Worm (Caenorhabditis elegans): ENCODE measurements around the gene C33D9.3.
"Not testable (repeated sequence)": the region's sequence is repeated elsewhere in the genome, so short reads cannot be mapped to it uniquely, and the experiment has no call there.

The C33D9.3 gene

DNA sequence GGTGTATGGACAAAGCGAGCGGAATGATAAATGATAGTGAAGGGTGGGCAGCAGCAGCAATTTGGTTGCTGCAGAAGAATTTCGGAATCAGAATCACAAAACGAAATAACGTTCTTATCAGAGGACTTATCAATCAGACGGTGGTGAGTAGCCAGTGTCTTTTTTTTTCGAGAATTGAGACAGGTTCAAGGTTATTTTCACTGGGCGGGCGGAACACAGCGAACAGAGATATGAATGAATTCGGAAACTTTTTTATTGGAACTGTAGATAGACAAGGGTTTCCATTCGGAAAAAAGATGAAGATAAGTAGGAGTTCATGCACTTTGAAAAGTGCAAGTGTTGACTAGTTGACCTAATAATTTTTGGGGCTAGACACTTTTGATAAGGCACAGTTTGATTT is 515 bp upstream of the C33D9.3 start:
- TF ChIP-seq blmp-1 (tag; optimal IDR thresholded peaks at IDR 0.05) (peak; percentile 71), lin-14 (GFP tag; optimal IDR thresholded peaks at IDR 0.05) (peak; percentile 56), elt-3 (tag; optimal IDR thresholded peaks at IDR 0.05) (peak in 4 of 6 experiments; percentile 36 to 87 (median 82)), ces-1 (GFP tag; optimal IDR thresholded peaks at IDR 0.05) (no peak), efl-1 (optimal IDR thresholded peaks at IDR 0.05) (no peak), efl-1 (GFP tag; optimal IDR thresholded peaks at IDR 0.05 in 1 of 2) (peak in 1 of 2 experiments; percentile 17), mef-2 (tag; optimal IDR thresholded peaks at IDR 0.05) (no peak)

DNA sequence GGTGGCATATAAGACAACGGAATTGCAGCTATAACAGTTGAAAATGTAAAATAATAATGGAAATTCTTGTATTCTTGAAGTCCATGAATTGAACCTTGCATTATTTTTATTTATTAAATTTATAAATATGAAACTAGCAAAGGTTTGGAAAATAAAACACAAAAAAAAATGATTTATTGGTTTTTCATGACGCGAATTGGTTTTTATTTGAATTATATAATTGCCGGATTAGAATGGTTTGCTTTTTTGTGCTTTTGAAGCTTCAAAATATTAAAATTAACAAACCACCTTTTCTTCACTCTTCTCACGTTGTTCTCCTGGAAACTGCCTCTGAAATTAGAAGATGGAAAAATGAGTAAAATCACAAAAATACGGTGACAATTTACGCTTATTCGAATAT is 2.6 kb downstream of the C33D9.3 start, which contains the start of gene sru-35:
sru-35 (minus strand) TSS at position 101 of the 400 bp plus-strand sequence.
- no peak for TF ChIP-seq blmp-1 (tag; optimal IDR thresholded peaks at IDR 0.05)
- TF ChIP-seq fkh-8 (tag; optimal IDR thresholded peaks at IDR 0.05) = no peak
- TF ChIP-seq unc-86 (tag; optimal IDR thresholded peaks at IDR 0.05) = no peak
- TF ChIP-seq pax-3 (tag; optimal IDR thresholded peaks at IDR 0.05) = no peak
- TF ChIP-seq mab-9 (GFP tag; IDR thresholded peaks at IDR 0.05) = no peak
- TF ChIP-seq egl-13 (tag; optimal IDR thresholded peaks at IDR 0.05) = no peak
- TF ChIP-seq sup-37 (GFP tag; optimal IDR thresholded peaks at IDR 0.05) = no peak
- TF ChIP-seq lin-15B (tag; optimal IDR thresholded peaks at IDR 0.05) = no peak
- TF ChIP-seq snu-23 (GFP tag; optimal IDR thresholded peaks at IDR 0.05) = no peak
- no peak for TF ChIP-seq ets-5 (GFP tag; IDR thresholded peaks at IDR 0.05)
- no peak for TF ChIP-seq lin-14 (GFP tag; optimal IDR thresholded peaks at IDR 0.05)
- TF ChIP-seq snpc-4 (tag; optimal IDR thresholded peaks at IDR 0.05) = no peak
- TF ChIP-seq tbx-2 (tag; optimal IDR thresholded peaks at IDR 0.05) = no peak
- no peak for TF ChIP-seq pag-3 (tag; optimal IDR thresholded peaks at IDR 0.05; ENCODE audit: borderline replicate concordance, insufficient read depth)

DNA sequence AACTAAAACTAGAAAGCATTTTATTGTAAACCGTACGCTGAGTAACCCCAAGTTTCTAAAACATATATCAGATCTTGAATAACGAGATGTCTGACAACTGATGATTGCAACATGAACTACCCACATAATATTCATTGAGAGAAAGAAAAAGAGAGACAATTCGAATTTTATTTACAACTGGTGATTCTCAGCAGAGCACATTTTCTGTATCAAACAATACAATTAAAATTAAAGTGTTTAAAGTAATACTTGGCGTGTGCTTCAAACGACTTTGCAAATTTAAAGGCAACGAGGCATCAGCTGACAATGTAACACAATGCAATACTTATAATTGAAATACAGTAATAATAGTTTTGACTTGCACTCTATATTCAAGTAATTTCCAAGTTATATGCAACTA is 4.7 kb downstream of the C33D9.3 start, which contains the start of gene C33D9.10:
C33D9.10 (minus strand) TSS at position 101 of the 400 bp plus-strand sequence.
- not testable (repeated sequence) for TF ChIP-seq efl-1 (optimal IDR thresholded peaks at IDR 0.05)
- peak in 1 of 2 experiments; percentile 41 for TF ChIP-seq efl-1 (GFP tag; optimal IDR thresholded peaks at IDR 0.05 in 1 of 2)

DNA sequence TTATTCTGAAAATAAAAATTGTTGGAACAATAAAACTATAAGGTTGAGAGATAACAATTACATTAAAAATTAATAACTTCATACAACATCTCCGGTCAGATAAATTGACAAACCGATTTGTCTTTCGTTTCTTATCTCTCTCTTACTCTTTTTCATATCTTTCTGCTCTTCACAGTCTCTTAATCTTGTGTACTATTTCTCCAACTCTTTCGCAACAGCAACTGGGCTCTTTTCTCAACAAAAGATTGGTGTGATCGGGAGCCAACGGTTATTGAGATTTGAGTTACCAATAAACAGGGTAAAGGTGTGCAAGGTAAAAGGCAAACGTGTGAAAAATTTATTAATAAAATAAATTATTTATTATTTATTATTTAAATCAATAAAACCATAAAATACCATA is 6.1 kb downstream of the C33D9.3 start, which contains the start of gene C33D9.8:
C33D9.8 (minus strand) TSS at position 99 of the 400 bp plus-strand sequence.
- no peak for TF ChIP-seq mef-2 (tag; optimal IDR thresholded peaks at IDR 0.05)
- no peak for TF ChIP-seq ces-1 (GFP tag; optimal IDR thresholded peaks at IDR 0.05)
- TF ChIP-seq lsy-2 (tag; optimal IDR thresholded peaks at IDR 0.05) = peak in 1 of 2 experiments; percentile 31
- TF ChIP-seq pax-3 (tag; optimal IDR thresholded peaks at IDR 0.05) = no peak
- no peak for TF ChIP-seq xbp-1 (tag; optimal IDR thresholded peaks at IDR 0.05)
- peak in 1 of 2 experiments; percentile 35 for TF ChIP-seq efl-1 (optimal IDR thresholded peaks at IDR 0.05)
- no peak for TF ChIP-seq efl-1 (GFP tag; optimal IDR thresholded peaks at IDR 0.05 in 1 of 2)
- TF ChIP-seq elt-2 (tag; optimal IDR thresholded peaks at IDR 0.05) = no peak
- peak; percentile 41 for TF ChIP-seq rnt-1 (tag; optimal IDR thresholded peaks at IDR 0.05)
- no peak for TF ChIP-seq unc-86 (tag; optimal IDR thresholded peaks at IDR 0.05)

DNA sequence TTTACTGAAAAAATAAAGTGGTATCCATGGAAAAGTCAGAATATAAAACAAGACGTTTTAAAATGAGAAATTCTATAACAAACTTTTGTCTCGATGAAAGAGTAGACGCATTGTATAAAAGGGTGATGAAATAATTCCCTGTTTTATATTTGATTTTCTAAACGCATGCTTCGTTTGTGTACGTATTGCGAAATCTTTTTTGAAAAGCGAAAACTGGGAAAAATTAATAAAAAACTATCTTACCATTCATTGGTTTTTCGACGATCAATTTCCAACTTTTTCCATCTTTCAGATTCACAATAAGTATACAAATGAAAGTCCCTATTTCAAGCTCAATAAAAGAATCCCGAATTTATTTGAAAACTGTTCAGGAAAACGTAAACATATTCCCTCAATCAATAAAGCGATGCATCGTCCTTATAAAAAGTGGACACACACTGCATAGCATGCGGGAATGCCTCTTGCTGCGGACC is 7.8 kb downstream of the C33D9.3 start, which contains the start of gene C33D9.13:
C33D9.13 (minus strand) TSS at position 423 of the 473 bp plus-strand sequence.
- TF ChIP-seq skn-1 (tag; optimal IDR thresholded peaks at IDR 0.05) = peak; percentile 32
- TF ChIP-seq zip-4 (GFP tag; optimal IDR thresholded peaks at IDR 0.05) = peak; percentile 53
- no peak for TF ChIP-seq lin-15B (tag; optimal IDR thresholded peaks at IDR 0.05)
- no peak for TF ChIP-seq unc-62 (GFP tag; optimal IDR thresholded peaks at IDR 0.05)
- TF ChIP-seq nhr-19 (GFP tag; conservative IDR thresholded peaks at IDR 0.05) = no peak
- no peak for TF ChIP-seq nhr-77 (tag; optimal IDR thresholded peaks at IDR 0.05)
- TF ChIP-seq aha-1 (tag; optimal IDR thresholded peaks at IDR 0.05) = no peak
- TF ChIP-seq lsy-2 (tag; optimal IDR thresholded peaks at IDR 0.05) = no peak

DNA sequence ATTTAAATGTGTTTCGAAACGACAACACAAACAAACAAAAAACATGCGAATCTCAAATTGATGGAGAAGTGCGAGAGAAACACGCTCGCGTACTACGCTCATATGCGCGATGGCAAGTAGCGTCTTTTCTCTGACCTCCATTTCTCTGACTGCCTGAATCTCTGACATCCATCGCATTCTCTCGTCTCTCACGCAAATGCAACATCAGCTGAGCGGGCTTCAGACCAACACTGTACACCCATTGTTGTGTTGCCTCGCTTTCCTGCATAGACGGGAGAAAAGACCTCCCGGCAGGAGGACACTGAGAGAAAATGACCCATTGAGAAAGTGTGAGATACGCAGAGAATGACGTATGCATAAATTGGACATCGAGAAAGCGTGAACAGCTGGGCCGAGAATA is 10.5 kb downstream of the C33D9.3 start:
- TF ChIP-seq skn-1 (tag; optimal IDR thresholded peaks at IDR 0.05) (peak; percentile 49), C16A3.4 (tag; optimal IDR thresholded peaks at IDR 0.05) (peak; percentile 83), nhr-19 (GFP tag; conservative IDR thresholded peaks at IDR 0.05) (peak; percentile 62), swsn-7 (tag; optimal IDR thresholded peaks at IDR 0.05) (peak; percentile 56), F16B12.6 (tag; optimal IDR thresholded peaks at IDR 0.05) (no peak), ama-1 (optimal IDR thresholded peaks at IDR 0.05) (no peak), lin-35 (GFP tag; optimal IDR thresholded peaks at IDR 0.05) (peak; percentile 52 to 83), tbx-2 (tag; optimal IDR thresholded peaks at IDR 0.05) (peak; percentile 58), dsc-1 (tag; optimal IDR thresholded peaks at IDR 0.05) (peak; percentile 27), dpl-1 (GFP tag; optimal IDR thresholded peaks at IDR 0.05) (peak; percentile 40 to 59 (median 53)), snpc-4 (tag; optimal IDR thresholded peaks at IDR 0.05) (peak; percentile 23), xbp-1 (tag; optimal IDR thresholded peaks at IDR 0.05) (peak; percentile 61), nhr-71 (tag; optimal IDR thresholded peaks at IDR 0.05) (peak; percentile 86), nhr-237 (tag; optimal IDR thresholded peaks at IDR 0.05) (peak; percentile 32), snu-23 (GFP tag; optimal IDR thresholded peaks at IDR 0.05) (peak; percentile 84), rnt-1 (tag; optimal IDR thresholded peaks at IDR 0.05) (peak; percentile 62), pax-3 (tag; optimal IDR thresholded peaks at IDR 0.05) (no peak), alr-1 (tag; optimal IDR thresholded peaks at IDR 0.05; ENCODE audit: borderline replicate concordance) (no peak), hpl-2 (GFP tag; optimal IDR thresholded peaks at IDR 0.05) (peak; percentile 46)
